Fruit fly (Drosophila melanogaster) whole organism, embryonic: ENCODE data around the gene Eato.

Experiments used
- Awh ChIP-seq: fragments of 200-800 bp; sonication (Bioruptor generic); IDR thresholded peaks from 2 replicates; pipeline ENCODE4, ENCODE4 v1.3.6; 2022; ENCODE audit warnings: missing biosample characterization, missing genetic modification characterization
- B-H1 ChIP-seq: fragments of 200-800 bp; sonication (Bioruptor generic); IDR thresholded peaks from 3 replicates; pipeline ENCODE4 v1.3.6; 2022; ENCODE audit warnings: missing biosample characterization, missing genetic modification characterization
- CG11247 ChIP-seq: fragments of 200-800 bp; sonication (Bioruptor generic); IDR thresholded peaks from 2 replicates; pipeline ENCODE4 v1.3.6; 2022; ENCODE audit warnings: missing biosample characterization, missing genetic modification characterization
- CG11560 ChIP-seq: fragments of 200-800 bp; sonication (Bioruptor generic); IDR thresholded peaks from 3 replicates; pipeline ENCODE4 v1.3.6; 2022; ENCODE audit warnings: missing biosample characterization, missing genetic modification characterization
- CG12236 ChIP-seq: fragments of 200-800 bp; sonication (Bioruptor generic); optimal IDR thresholded peaks from 2 replicates; lab custom pipeline; 2016; ENCODE audit warnings: missing biosample characterization, missing genetic modification characterization
- CG13287 ChIP-seq: fragments of 200-800 bp; sonication (Bioruptor generic); IDR thresholded peaks from 2 replicates; pipeline ENCODE4 v1.3.6; 2022; ENCODE audit warnings: missing biosample characterization, missing genetic modification characterization; ENCODE audit not compliant: partially characterized antibody
- CG14441 ChIP-seq: fragments of 200-800 bp; sonication (Bioruptor generic); IDR thresholded peaks from 2 replicates; pipeline ENCODE4 v1.3.6; 2022; ENCODE audit warnings: missing biosample characterization, missing genetic modification characterization
- CG14710 ChIP-seq: fragments of 200-800 bp; sonication (Bioruptor generic); optimal IDR thresholded peaks from 3 replicates; lab custom pipeline; 2019; ENCODE audit warnings: missing biosample characterization, mild to moderate bottlenecking, missing genetic modification characterization, moderate library complexity
- CG17385 ChIP-seq: fragments of 200-800 bp; sonication (Bioruptor generic); optimal IDR thresholded peaks from 3 replicates; lab custom pipeline; 2018; ENCODE audit warnings: missing biosample characterization, mild to moderate bottlenecking, missing genetic modification characterization
- CG2120 ChIP-seq: fragments of 200-800 bp; sonication (Bioruptor generic); optimal IDR thresholded peaks from 3 replicates; lab custom pipeline; 2016; ENCODE audit warnings: missing biosample characterization, missing genetic modification characterization
- CG3065 ChIP-seq: fragments of 200-800 bp; sonication (Bioruptor generic); optimal IDR thresholded peaks from 2 replicates; lab custom pipeline; 2016; ENCODE audit warnings: missing biosample characterization, missing genetic modification characterization
- CG3847 ChIP-seq: fragments of 200-800 bp; sonication (Bioruptor generic); IDR thresholded peaks from 2 replicates; pipeline ENCODE4 v1.3.6; 2022; ENCODE audit warnings: missing biosample characterization, missing genetic modification characterization
- CG4424 ChIP-seq: fragments of 200-800 bp; sonication (Bioruptor generic); optimal IDR thresholded peaks from 3 replicates; lab custom pipeline; 2016; ENCODE audit warnings: missing biosample characterization, missing genetic modification characterization
- CG6254 ChIP-seq: fragments of 200-800 bp; sonication (Bioruptor generic); optimal IDR thresholded peaks from 3 replicates; lab custom pipeline; 2017; ENCODE audit warnings: mild to moderate bottlenecking, missing biosample characterization, missing genetic modification reagents, missing genetic modification characterization
- CG6689 ChIP-seq: fragments of 200-800 bp; sonication (Bioruptor generic); IDR thresholded peaks from 2 replicates; pipeline ENCODE4 v1.3.6; 2022; ENCODE audit warnings: missing biosample characterization, missing genetic modification characterization
- CG6854 ChIP-seq: fragments of 200-800 bp; sonication (Bioruptor generic); optimal IDR thresholded peaks from 3 replicates; lab custom pipeline; 2017; ENCODE audit warnings: missing biosample characterization, mild to moderate bottlenecking, missing genetic modification characterization
- CG7928 ChIP-seq: fragments of 200-800 bp; sonication (Bioruptor generic); optimal IDR thresholded peaks from 2 replicates; lab custom pipeline; 2017; ENCODE audit warnings: missing biosample characterization, mild to moderate bottlenecking, missing genetic modification characterization
- Dfd ChIP-seq, 2 experiments: fragments of >200 bp; optimal IDR thresholded peaks; 2 replicates each; lab custom pipeline; 2017; ENCODE audit warnings: missing biosample characterization in 2 of 2, missing genetic modification characterization in 2 of 2
- Dp ChIP-seq: fragments of 200-800 bp; sonication (Bioruptor generic); optimal IDR thresholded peaks from 2 replicates; lab custom pipeline; 2018; ENCODE audit warnings: missing biosample characterization, mild to moderate bottlenecking, missing genetic modification characterization, moderate library complexity
- Elba2 ChIP-seq: fragments of 200-800 bp; sonication (Bioruptor generic); optimal IDR thresholded peaks from 3 replicates; lab custom pipeline; 2016; ENCODE audit warnings: missing biosample characterization, missing genetic modification characterization
- HLH54F ChIP-seq: fragments of 200-800 bp; sonication (Bioruptor generic); optimal IDR thresholded peaks from 3 replicates; lab custom pipeline; 2016; ENCODE audit warnings: missing biosample characterization, missing genetic modification characterization
- Pdp1 ChIP-seq, 2 experiments: fragments of 200-800 bp; sonication (Bioruptor generic); optimal IDR thresholded peaks; 3 replicates each; lab custom pipeline; 2016; ENCODE audit warnings: missing biosample characterization in 2 of 2, missing genetic modification characterization in 2 of 2, mild to moderate bottlenecking in 1 of 2, moderate library complexity in 1 of 2
- Ptx1 ChIP-seq: fragments of 200-800 bp; sonication (Bioruptor generic); IDR thresholded peaks from 2 replicates; pipeline ENCODE4 v1.3.6; 2022; ENCODE audit warnings: missing biosample characterization, missing genetic modification characterization
- Rfx ChIP-seq: fragments of 200-800 bp; sonication (Bioruptor generic); IDR thresholded peaks from 2 replicates; pipeline ENCODE4 v1.3.6; 2022; ENCODE audit warnings: missing biosample characterization, missing genetic modification characterization
- Scr ChIP-seq: fragments of 200-800 bp; sonication (Bioruptor generic); IDR thresholded peaks from 2 replicates; pipeline ENCODE4 v1.3.6; 2022; ENCODE audit warnings: missing biosample characterization, missing genetic modification characterization; ENCODE audit not compliant: partially characterized antibody
- Side ChIP-seq: fragments of 200-800 bp; sonication (Bioruptor generic); optimal IDR thresholded peaks from 2 replicates; lab custom pipeline; 2016; ENCODE audit warnings: missing biosample characterization, missing genetic modification characterization
- Sry-δ ChIP-seq: fragments of 200-800 bp; sonication (Bioruptor generic); optimal IDR thresholded peaks from 2 replicates; lab custom pipeline; 2016; ENCODE audit warnings: missing biosample characterization, missing genetic modification characterization
- abd-A ChIP-seq: fragments of 200-800 bp; sonication (Bioruptor generic); optimal IDR thresholded peaks from 3 replicates; lab custom pipeline; 2019; ENCODE audit warnings: missing biosample characterization, mild to moderate bottlenecking, missing genetic modification characterization, moderate library complexity
- ara ChIP-seq: fragments of 200-800 bp; sonication (Bioruptor generic); IDR thresholded peaks from 2 replicates; pipeline ENCODE4 v1.3.6; 2022; ENCODE audit warnings: missing biosample characterization, missing genetic modification characterization
- corto ChIP-seq: fragments of 200-800 bp; sonication (Bioruptor generic); optimal IDR thresholded peaks from 2 replicates; lab custom pipeline; 2016; ENCODE audit warnings: missing biosample characterization, mild to moderate bottlenecking, missing genetic modification characterization, moderate library complexity
- gt ChIP-seq: fragments of 200-800 bp; sonication (Bioruptor generic); IDR thresholded peaks from 2 replicates; pipeline ENCODE4 v1.3.6; 2022; ENCODE audit warnings: missing biosample characterization, missing genetic modification characterization
- lov ChIP-seq, 2 experiments: fragments of 200-800 bp in 1 of 2; fragments of >200 bp in 1 of 2; sonication (Bioruptor generic) in 1 of 2; IDR thresholded peaks in 1 of 2; optimal IDR thresholded peaks in 1 of 2; 2 replicates in 1 of 2; 3 replicates in 1 of 2; pipeline versions ENCODE4 v1.3.6 to Lab custom; 2017 to 2022; ENCODE audit warnings: missing biosample characterization in 1 of 2, missing genetic modification characterization in 1 of 2
- nerfin-2 ChIP-seq: fragments of 200-800 bp; sonication (Bioruptor generic); IDR thresholded peaks from 2 replicates; pipeline ENCODE4 v1.3.6; 2022; ENCODE audit warnings: missing biosample characterization, missing genetic modification characterization; ENCODE audit not compliant: partially characterized antibody
- nmo ChIP-seq: fragments of 200-800 bp; sonication (Bioruptor generic); optimal IDR thresholded peaks from 2 replicates; lab custom pipeline; 2018; ENCODE audit warnings: missing biosample characterization, mild to moderate bottlenecking, missing genetic modification characterization, moderate library complexity
- pb ChIP-seq: fragments of 200-800 bp; sonication (Bioruptor generic); optimal IDR thresholded peaks from 3 replicates; lab custom pipeline; 2016; ENCODE audit warnings: missing biosample characterization, missing genetic modification characterization
- pfk ChIP-seq: fragments of 200-800 bp; sonication (Bioruptor generic); optimal IDR thresholded peaks from 2 replicates; lab custom pipeline; 2018; ENCODE audit warnings: missing biosample characterization, mild to moderate bottlenecking, missing genetic modification characterization, moderate library complexity
- phol ChIP-seq: fragments of 200-800 bp; sonication (Bioruptor generic); optimal IDR thresholded peaks from 3 replicates; lab custom pipeline; 2018; ENCODE audit warnings: missing biosample characterization, mild to moderate bottlenecking, missing genetic modification characterization, moderate library complexity
- pzg ChIP-seq: fragments of 200-800 bp; sonication (Bioruptor generic); optimal IDR thresholded peaks from 3 replicates; lab custom pipeline; 2018; ENCODE audit warnings: missing biosample characterization, mild to moderate bottlenecking, missing genetic modification characterization, moderate library complexity
- rib ChIP-seq: fragments of 200-800 bp; sonication (Bioruptor generic); IDR thresholded peaks from 2 replicates; pipeline ENCODE4 v1.3.6; 2022; ENCODE audit warnings: missing biosample characterization, missing genetic modification characterization
- scrt ChIP-seq: fragments of 200-800 bp; sonication (Bioruptor generic); optimal IDR thresholded peaks from 2 replicates; lab custom pipeline; 2018; ENCODE audit warnings: missing biosample characterization, mild to moderate bottlenecking, missing genetic modification characterization, moderate library complexity
- stwl ChIP-seq: fragments of 200-800 bp; sonication (Bioruptor generic); optimal IDR thresholded peaks from 3 replicates; lab custom pipeline; 2018; ENCODE audit warnings: missing biosample characterization, mild to moderate bottlenecking, missing genetic modification characterization, moderate library complexity
- toy ChIP-seq: fragments of 200-800 bp; sonication (Bioruptor generic); IDR thresholded peaks from 2 replicates; pipeline ENCODE4 v1.3.6; 2022; ENCODE audit warnings: missing biosample characterization, missing genetic modification characterization
- trh ChIP-seq: fragments of 200-800 bp; sonication (Bioruptor generic); optimal IDR thresholded peaks from 2 replicates; lab custom pipeline; 2016; ENCODE audit warnings: missing biosample characterization, missing genetic modification characterization
- unc-4 ChIP-seq: fragments of 200-800 bp; sonication (Bioruptor generic); IDR thresholded peaks from 2 replicates; pipeline ENCODE4 v1.3.6; 2022; ENCODE audit warnings: missing biosample characterization, missing genetic modification characterization; ENCODE audit not compliant: partially characterized antibody
- vvl ChIP-seq: fragments of 200-800 bp; sonication (Bioruptor generic); IDR thresholded peaks from 2 replicates; pipeline ENCODE4 v1.3.6; 2022; ENCODE audit warnings: missing biosample characterization, missing genetic modification characterization

Eato gene

DNA sequence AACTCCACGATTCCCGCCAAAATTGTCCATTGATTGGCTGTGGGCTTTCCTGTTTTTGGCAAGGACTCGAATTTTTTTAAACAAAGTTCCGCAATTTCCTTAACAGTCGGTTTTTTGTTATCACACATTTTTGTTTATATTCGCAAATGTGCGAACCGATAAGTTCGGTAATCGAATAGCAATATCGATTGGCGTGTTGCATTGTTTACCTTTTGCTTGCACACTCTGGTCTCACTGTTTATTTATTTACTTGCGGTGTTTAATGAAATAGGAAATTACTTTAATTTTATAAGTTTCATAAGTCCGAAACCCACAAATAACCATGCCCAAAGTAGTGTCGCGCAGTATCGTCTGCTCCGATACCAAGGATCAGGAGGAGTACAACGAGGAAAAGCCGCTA lies 27.4 kb downstream of the Eato start, which contains the start of the genes Adat1 and CG16865 (continued):
- TF ChIP-seq CG17385 (GFP tag; lab: Kevin White, UChicago), result no peak
- TF ChIP-seq HLH54F, result no peak
- TF ChIP-seq, all 482 proteins: peak for 60

dm6 chr2L:13813156-13813555 lies 29.3 kb downstream of the Eato start, which contains the start of gene CG16888:
Gene CG16888, minus strand, starts transcription at chr2L:13813256.
- TF ChIP-seq pfk (GFP tag; lab: Kevin White, UChicago) (peak; percentile 59), CG14441 (GFP tag; lab: Robert Waterston, UW) (no peak)

- TF ChIP-seq corto (GFP tag; lab: Kevin White, UChicago), result no peak
- TF ChIP-seq vvl, result 0 out of 2 replicates have a peak, but pooled peaks have one; percentile 23
- peak; percentile 53 for TF ChIP-seq CG13287 (GFP tag; lab: Robert Waterston, UW)
- no peak for TF ChIP-seq CG6254 (GFP tag; lab: Kevin White, UChicago)
- TF ChIP-seq CG7928 (GFP tag; lab: Kevin White, UChicago), result peak; percentile 89
- peak; percentile 55 for TF ChIP-seq nmo (GFP tag; lab: Kevin White, UChicago)
- no peak for TF ChIP-seq rib (GFP tag; lab: Robert Waterston, UW)
- no peak for TF ChIP-seq unc-4 (GFP tag; lab: Robert Waterston, UW)
- peak; percentile 45; the same call in 1 of the 2 replicates for TF ChIP-seq CG3847 (GFP tag; lab: Robert Waterston, UW)
- TF ChIP-seq B-H1 (GFP tag; lab: Robert Waterston, UW), result no peak
- TF ChIP-seq Sry-δ, result peak; percentile 32
- TF ChIP-seq CG6689 (GFP tag; lab: Robert Waterston, UW), result no peak
- peak; percentile 46 for TF ChIP-seq phol (tag; lab: Kevin White, UChicago)
- TF ChIP-seq pb (GFP tag; lab: Kevin White, UChicago), result no peak
- no peak for TF ChIP-seq CG11247
- no peak for TF ChIP-seq CG12236 (GFP tag; lab: Kevin White, UChicago)
- no peak for TF ChIP-seq toy (GFP tag; lab: Robert Waterston, UW)
- no peak for TF ChIP-seq Rfx (GFP tag; lab: Robert Waterston, UW)
- TF ChIP-seq CG6854 (GFP tag; lab: Kevin White, UChicago), result no peak
- no peak for TF ChIP-seq gt (GFP tag; lab: Robert Waterston, UW)
- no peak for TF ChIP-seq Side (GFP tag; lab: Kevin White, UChicago)
- no peak for TF ChIP-seq CG4424 (GFP tag; lab: Kevin White, UChicago)
- no peak for TF ChIP-seq CG3065
- TF ChIP-seq ara (GFP tag; lab: Robert Waterston, UW), result no peak
- TF ChIP-seq Dfd (GFP tag; optimal IDR thresholded peaks at IDR 0.05; lab: Kevin White, UChicago), result no peak
- peak; percentile 33 for TF ChIP-seq Elba2
- no peak for TF ChIP-seq nerfin-2 (GFP tag; lab: Robert Waterston, UW)
- TF ChIP-seq stwl (tag; lab: Kevin White, UChicago), result peak; percentile 79
- peak; percentile 27; the same call in 1 of the 2 replicates for TF ChIP-seq Scr
- no peak for TF ChIP-seq abd-A (tag; lab: Kevin White, UChicago)
- TF ChIP-seq Awh (GFP tag; lab: Robert Waterston, UW), result no peak
- TF ChIP-seq Ptx1 (GFP tag; lab: Robert Waterston, UW), result no peak
- TF ChIP-seq Pdp1 (GFP tag; optimal IDR thresholded peaks at IDR 0.05; lab: Kevin White, UChicago), result peak in 1 of 2 experiments; percentile 17
- TF ChIP-seq trh (GFP tag; lab: Kevin White, UChicago), result no peak
- TF ChIP-seq CG14710 (tag; lab: Kevin White, UChicago), result peak; percentile 60
- no peak for TF ChIP-seq scrt
- no peak for TF ChIP-seq CG2120
- TF ChIP-seq CG17385 (GFP tag; lab: Kevin White, UChicago), result peak; percentile 99
- TF ChIP-seq CG11560 (tag; lab: Robert Waterston, UW), result peak; percentile 76; the same call in 2 of the 3 replicates
- no peak for TF ChIP-seq pfk (GFP tag; lab: Kevin White, UChicago)
- peak; percentile 94 for TF ChIP-seq Dp (GFP tag; lab: Kevin White, UChicago)
- peak; percentile 96 for TF ChIP-seq pzg (GFP tag; lab: Kevin White, UChicago)
- TF ChIP-seq lov (optimal IDR thresholded peaks at IDR 0.05; lab: Kevin White, UChicago), result no peak
- TF ChIP-seq lov (GFP tag; IDR thresholded peaks at IDR 0.05; lab: Robert Waterston, UW), result no peak
These were observed 29.8 kb downstream of the Eato start, which contains the start of gene Sos for dm6 chr2L:13813604-13814178. Gene Sos, plus strand, starts transcription at chr2L:13813816.
